Worm (Caenorhabditis elegans) whole organism, young adult: ENCODE results near the gene ckb-2.

Experiments used
- ccch-3 ChIP-seq: fragments of 200-800 bp; sonication (Bioruptor generic); optimal IDR thresholded peaks from 2 replicates; lab custom pipeline; 2018; ENCODE audit warnings: mild to moderate bottlenecking, missing genetic modification characterization, missing compliant biosample characterization
- ceh-100 ChIP-seq: fragments of 200-800 bp; sonication (Bioruptor generic); IDR thresholded peaks from 2 replicates; pipeline ENCODE4 v1.3.6; 2022; ENCODE audit warnings: missing genetic modification reagents, missing genetic modification characterization, missing compliant biosample characterization
- rcor-1 ChIP-seq: fragments of 200-800 bp; sonication (Bioruptor generic); IDR thresholded peaks from 2 replicates; pipeline ENCODE4 v1.3.6; 2022; ENCODE audit warnings: missing genetic modification reagents, missing genetic modification characterization, missing compliant biosample characterization
- snpc-4 ChIP-seq, 5 experiments: fragments of 150-350 bp in 1 of 5; sonication (generic microtip) in 4 of 5; optimal IDR thresholded peaks; 2 replicates each; lab custom pipeline; 2014 to 2018; ENCODE audit warnings: missing genetic modification characterization in 5 of 5, missing biosample characterization in 3 of 5, antibody characterized with exemption in 2 of 5, mild to moderate bottlenecking in 2 of 5, missing compliant biosample characterization in 2 of 5, missing genotype in 2 of 5, moderate library complexity in 2 of 5, missing genetic modification reagents in 1 of 5

DNA sequence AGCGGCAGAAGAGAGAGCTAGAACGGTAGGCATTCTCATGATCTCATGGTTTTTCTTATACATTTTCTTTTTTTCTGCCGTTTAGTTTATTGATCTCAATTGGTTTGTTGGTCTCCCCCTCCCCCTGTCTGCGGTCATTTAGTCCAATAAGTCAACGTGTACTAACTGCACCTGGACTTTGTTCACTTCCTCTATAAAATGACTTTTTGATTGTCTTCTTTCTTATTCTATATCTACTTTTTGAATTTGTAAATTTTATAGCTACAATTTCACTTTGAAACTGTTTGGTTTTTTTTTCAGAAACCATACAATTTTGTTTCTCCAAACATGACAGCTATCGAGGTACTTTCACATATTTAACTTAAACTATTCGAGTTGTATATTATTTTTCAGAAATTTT lies at the start of gene ckb-2:
- no peak for TF ChIP-seq snpc-4 (GFP tag; optimal IDR thresholded peaks at IDR 0.05; lab: Kevin White, UChicago)
- no peak for TF ChIP-seq snpc-4 (tag; optimal IDR thresholded peaks at IDR 0.05; lab: Kevin White, UChicago)
- TF ChIP-seq rcor-1, result no peak
- TF ChIP-seq ccch-3, result no peak
- TF ChIP-seq ceh-100 (GFP tag; lab: Robert Waterston, UW), result no peak
